Worm (Caenorhabditis elegans) whole organism, L3 larva: ENCODE measurements around the gene nmur-3.

ENCODE experiments used
- R02D3.7 ChIP-seq: fragments of 150-350 bp; optimal IDR thresholded peaks from 2 replicates; lab custom pipeline; 2014; ENCODE audit warnings: missing biosample characterization, missing genetic modification characterization
- ama-1 ChIP-seq: fragments of 150-350 bp; optimal IDR thresholded peaks from 2 replicates; lab custom pipeline; 2018
- egl-27 ChIP-seq: sonication (generic microtip); optimal IDR thresholded peaks from 4 replicates; lab custom pipeline; 2017; ENCODE audit warnings: missing biosample characterization, missing genetic modification reagents, missing genetic modification characterization
- mdl-1 ChIP-seq: fragments of 150-350 bp; optimal IDR thresholded peaks from 2 replicates; lab custom pipeline; 2014; ENCODE audit warnings: missing biosample characterization, missing genetic modification characterization
- nhr-23 ChIP-seq: fragments of 150-350 bp; optimal IDR thresholded peaks from 2 replicates; lab custom pipeline; 2014; ENCODE audit warnings: missing biosample characterization, missing genetic modification reagents, missing genetic modification characterization
- nhr-25 ChIP-seq: sonication (generic microtip); optimal IDR thresholded peaks from 2 replicates; lab custom pipeline; 2017; ENCODE audit warnings: missing biosample characterization, missing genetic modification characterization
- nhr-77 ChIP-seq: fragments of 150-350 bp; optimal IDR thresholded peaks from 2 replicates; lab custom pipeline; 2014; ENCODE audit warnings: missing biosample characterization, missing genetic modification characterization
- pha-4 ChIP-seq: fragments of 150-350 bp; optimal IDR thresholded peaks from 2 replicates; lab custom pipeline; 2014; ENCODE audit warnings: missing biosample characterization, missing genetic modification reagents, missing genetic modification characterization
- pqm-1 ChIP-seq: fragments of 150-350 bp; optimal IDR thresholded peaks from 2 replicates; lab custom pipeline; 2017; ENCODE audit warnings: missing biosample characterization, missing genetic modification characterization, inconsistent platforms
- unc-62 ChIP-seq: fragments of 150-350 bp; sonication (generic microtip); optimal IDR thresholded peaks from 4 replicates; lab custom pipeline; 2014; ENCODE audit warnings: missing biosample characterization, missing genetic modification reagents, missing genetic modification characterization
- ztf-4 ChIP-seq: fragments of 150-350 bp; optimal IDR thresholded peaks from 2 replicates; lab custom pipeline; 2014; ENCODE audit warnings: missing biosample characterization, missing genetic modification characterization

ce11 chrX:4495814-4496567 lies 29.7 kb downstream of the nmur-3 start:
- no peak for TF ChIP-seq ztf-4
- no peak for TF ChIP-seq mdl-1 (tag; lab: Kevin White, UChicago)
- peak; percentile 56 for TF ChIP-seq nhr-23 (tag; lab: Kevin White, UChicago)
- no peak for TF ChIP-seq egl-27 (tag; lab: Kevin White, UChicago)
- TF ChIP-seq R02D3.7 (tag; lab: Kevin White, UChicago) = no peak
- no peak for TF ChIP-seq pha-4 (tag; lab: Kevin White, UChicago)
- no peak for TF ChIP-seq nhr-77 (tag; lab: Kevin White, UChicago)
- no peak for TF ChIP-seq pqm-1 (tag; lab: Kevin White, UChicago)
- no peak for TF ChIP-seq nhr-25 (tag; lab: Kevin White, UChicago)
- TF ChIP-seq unc-62 (GFP tag; lab: Kevin White, UChicago) = no peak
- TF ChIP-seq ama-1 (lab: Kevin White, UChicago) = peak; percentile 64
